Fruit fly (Drosophila melanogaster): ENCODE measurements around the gene Rpt3.

The Rpt3 gene

DNA sequence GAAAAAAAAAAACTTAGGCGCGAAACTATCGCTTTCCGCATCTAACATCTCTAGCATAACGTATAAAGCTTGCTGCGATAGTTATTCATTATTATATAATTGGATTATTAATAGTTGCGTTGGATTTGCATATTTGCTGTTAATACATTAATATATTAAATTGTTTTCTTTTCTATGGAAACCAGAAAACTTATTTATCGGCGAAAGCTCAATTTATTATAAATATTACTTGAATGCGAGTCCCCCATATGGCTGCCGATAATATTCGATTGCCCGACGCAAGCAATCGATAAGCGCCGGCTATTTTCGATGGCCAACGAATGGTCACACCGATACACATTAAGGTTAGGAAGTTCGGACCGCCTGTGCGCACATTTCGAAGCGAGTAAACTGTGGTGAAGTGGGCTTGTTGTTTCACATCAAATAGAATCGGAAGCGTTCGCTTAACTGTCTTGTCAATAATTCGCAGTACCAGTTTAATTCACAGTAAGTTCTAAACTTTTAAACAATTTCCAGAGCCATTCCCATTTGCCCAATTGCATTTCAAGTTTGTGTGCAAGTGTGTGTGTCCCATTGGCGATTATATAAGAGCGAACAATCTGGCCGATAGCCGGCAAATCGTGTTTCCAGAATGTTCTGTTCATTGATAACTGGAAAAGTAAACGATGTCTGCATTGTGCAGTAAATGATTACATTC lies 16.6 kb upstream of the Rpt3 start, which contains the start of gene Hsp60A (continued):
- TF ChIP-seq CG31388 (GFP tag; optimal IDR thresholded peaks at IDR 0.05) (peak; percentile 8), HHEX (GFP tag; optimal IDR thresholded peaks at IDR 0.05) (peak; percentile 18), grau (tag; optimal IDR thresholded peaks at IDR 0.05) (peak; percentile 53), CG7357 (GFP tag; IDR thresholded peaks at IDR 0.05) (no peak), pfk (GFP tag; optimal IDR thresholded peaks at IDR 0.05) (no peak), pum (GFP tag; optimal IDR thresholded peaks at IDR 0.05) (no peak), HLH4C (GFP tag; IDR thresholded peaks at IDR 0.05; ENCODE audit: partially characterized antibody) (peak; percentile 87), br (optimal IDR thresholded peaks at IDR 0.05) (no peak), tap (tag; optimal IDR thresholded peaks at IDR 0.05) (no peak), CG5245 (GFP tag; optimal IDR thresholded peaks at IDR 0.05) (no peak), CG17612 (GFP tag; IDR thresholded peaks at IDR 0.05) (no peak), h (optimal IDR thresholded peaks at IDR 0.05) (no peak), CG12769 (tag; optimal IDR thresholded peaks at IDR 0.05) (no peak), Fer1 (GFP tag; optimal IDR thresholded peaks at IDR 0.05) (peak; percentile 55), pb (GFP tag; optimal IDR thresholded peaks at IDR 0.05) (no peak), CG17829 (tag; optimal IDR thresholded peaks at IDR 0.05) (peak; percentile 58), sqz (GFP tag; optimal IDR thresholded peaks at IDR 0.05) (peak; percentile 49), Dip2 (GFP tag; IDR thresholded peaks at IDR 0.05) (no peak), pita (GFP tag; optimal IDR thresholded peaks at IDR 0.05) (no peak), Gug (GFP tag; IDR thresholded peaks at IDR 0.05) (no peak), caup (GFP tag; optimal IDR thresholded peaks at IDR 0.05; ENCODE audit: severe bottlenecking) (peak; percentile 10), tin (GFP tag; optimal IDR thresholded peaks at IDR 0.05) (peak; percentile 68), CG3407 (GFP tag; optimal IDR thresholded peaks at IDR 0.05) (no peak), ara (GFP tag; IDR thresholded peaks at IDR 0.05) (0 out of 2 replicates have a peak, but pooled peaks have one; percentile 16), CG7928 (GFP tag; optimal IDR thresholded peaks at IDR 0.05) (no peak), CG34376 (GFP tag; optimal IDR thresholded peaks at IDR 0.05) (peak; percentile 6), ewg (GFP tag; optimal IDR thresholded peaks at IDR 0.05) (no peak), CG32767 (GFP tag; IDR thresholded peaks at IDR 0.05) (no peak), CG4360 (GFP tag; IDR thresholded peaks at IDR 0.05) (no peak), CG7987 (GFP tag; optimal IDR thresholded peaks at IDR 0.05) (no peak), HLH54F (GFP tag; optimal IDR thresholded peaks at IDR 0.05) (peak; percentile 30), CG8944 (GFP tag; optimal IDR thresholded peaks at IDR 0.05) (no peak), Dll (GFP tag; IDR thresholded peaks at IDR 0.05; ENCODE audit: partially characterized antibody) (peak; percentile 91), fru (optimal IDR thresholded peaks at IDR 0.05) (no peak), CG14050 (GFP tag; IDR thresholded peaks at IDR 0.05) (no peak), Chrac-16 (GFP tag; optimal IDR thresholded peaks at IDR 0.05) (peak; percentile 21), CG10654 (GFP tag; optimal IDR thresholded peaks at IDR 0.05) (peak; percentile 23), HmgZ (tag; optimal IDR thresholded peaks at IDR 0.05) (peak; percentile 10), tx (GFP tag; optimal IDR thresholded peaks at IDR 0.05) (no peak), CG33557 (GFP tag; optimal IDR thresholded peaks at IDR 0.05) (peak; percentile 35), CG17359 (tag; optimal IDR thresholded peaks at IDR 0.05) (peak; percentile 56), al (GFP tag; IDR thresholded peaks at IDR 0.05) (peak; percentile 35; the same call in 1 of the 2 replicates), CG6854 (GFP tag; optimal IDR thresholded peaks at IDR 0.05) (no peak), CG34422 (GFP tag; IDR thresholded peaks at IDR 0.05) (0 out of 3 replicates have a peak, but pooled peaks have one; percentile 14), CG15601 (tag; optimal IDR thresholded peaks at IDR 0.05) (peak; percentile 59), CG3838 (GFP tag; optimal IDR thresholded peaks at IDR 0.05) (no peak), GATAe (GFP tag; conservative IDR thresholded peaks at IDR 0.05) (no peak), CG2199 (GFP tag; IDR thresholded peaks at IDR 0.05) (no peak), CG13424 (tag; optimal IDR thresholded peaks at IDR 0.05) (peak; percentile 75), CG11560 (tag; IDR thresholded peaks at IDR 0.05) (peak; percentile 98), shn (GFP tag; optimal IDR thresholded peaks at IDR 0.05) (no peak)
